Worm (Caenorhabditis elegans): Measurements from ENCODE around the gene T19B10.2.

The T19B10.2 gene

ce11 chrV:11241580-11241979 lies 20.5 kb downstream of the T19B10.2 start, which contains the start of gene pgap-1:
TSS of gene pgap-1 (plus strand) at chrV:11241880.
- no peak for TF ChIP-seq tbx-8 (GFP tag; optimal IDR thresholded peaks at IDR 0.05)
- no peak for TF ChIP-seq nhr-12 (tag; optimal IDR thresholded peaks at IDR 0.05)
- TF ChIP-seq lin-13 (tag; optimal IDR thresholded peaks at IDR 0.05): no peak
- no peak for TF ChIP-seq pha-4 (tag; optimal IDR thresholded peaks at IDR 0.05)
- TF ChIP-seq unc-120 (tag; optimal IDR thresholded peaks at IDR 0.05; ENCODE audit: poor library complexity, severe bottlenecking): no peak
- TF ChIP-seq ceh-83 (GFP tag; optimal IDR thresholded peaks at IDR 0.05): no peak
- no peak for TF ChIP-seq cnd-1 (tag; optimal IDR thresholded peaks at IDR 0.05)
- TF ChIP-seq elt-3 (tag; optimal IDR thresholded peaks at IDR 0.05): no peak
- TF ChIP-seq nhr-2 (tag; optimal IDR thresholded peaks at IDR 0.05): no peak
- TF ChIP-seq unc-62 (GFP tag; optimal IDR thresholded peaks at IDR 0.05): no peak
- TF ChIP-seq ceh-43 (GFP tag; optimal IDR thresholded peaks at IDR 0.05): no peak
- no peak for TF ChIP-seq flh-1 (GFP tag; optimal IDR thresholded peaks at IDR 0.05)
- no peak for TF ChIP-seq drap-1 (GFP tag; optimal IDR thresholded peaks at IDR 0.05)
- no peak for TF ChIP-seq hlh-1 (tag; optimal IDR thresholded peaks at IDR 0.05)

- TF ChIP-seq M03D4.4 (tag; optimal IDR thresholded peaks at IDR 0.05): no peak
- TF ChIP-seq ceh-43 (GFP tag; optimal IDR thresholded peaks at IDR 0.05): no peak
- TF ChIP-seq ham-2 (GFP tag; optimal IDR thresholded peaks at IDR 0.05): no peak
Observed at ce11 chrV:11244539-11244938, 23.4 kb downstream of the T19B10.2 start, which contains the start of gene mxl-1. TSS of gene mxl-1 (plus strand) at chrV:11244839.

DNA sequence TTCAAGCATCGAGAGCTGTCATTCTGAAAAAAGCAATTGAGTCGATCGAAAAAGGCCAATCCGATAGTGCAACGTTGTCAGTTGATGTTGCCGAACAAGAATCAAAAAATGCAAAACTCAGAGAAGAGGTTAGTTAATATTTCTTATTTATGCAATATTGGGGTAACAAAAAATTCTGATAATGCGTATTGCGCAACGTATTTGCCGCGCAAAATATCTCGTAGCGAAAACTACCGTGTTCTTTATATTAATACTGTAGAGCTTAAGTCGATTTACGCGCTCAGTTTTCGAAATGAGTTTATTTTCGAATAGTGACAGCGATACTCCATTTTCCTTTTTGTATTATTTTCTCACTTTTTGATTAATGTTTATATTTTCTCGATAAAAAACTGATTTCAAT lies 23.9 kb downstream of the T19B10.2 start:
- TF ChIP-seq zip-8 (tag; optimal IDR thresholded peaks at IDR 0.05): peak; percentile 59
- TF ChIP-seq snpc-4 (tag; optimal IDR thresholded peaks at IDR 0.05): no peak

ce11 chrV:11247846-11248245 lies 26.7 kb downstream of the T19B10.2 start, which contains the start of gene mam-4:
TSS of gene mam-4 (plus strand) at chrV:11248146.
- no peak for TF ChIP-seq nhr-2 (tag; optimal IDR thresholded peaks at IDR 0.05)
- no peak for TF ChIP-seq mls-2 (tag; optimal IDR thresholded peaks at IDR 0.05)
- TF ChIP-seq M03D4.4 (tag; optimal IDR thresholded peaks at IDR 0.05): no peak
- TF ChIP-seq nhr-76 (tag; optimal IDR thresholded peaks at IDR 0.05): no peak
- TF ChIP-seq lin-13 (tag; optimal IDR thresholded peaks at IDR 0.05): no peak
- TF ChIP-seq ces-1 (GFP tag; optimal IDR thresholded peaks at IDR 0.05): no peak
- TF ChIP-seq mep-1 (tag; optimal IDR thresholded peaks at IDR 0.05): no peak
- TF ChIP-seq nhr-237 (tag; optimal IDR thresholded peaks at IDR 0.05): no peak
- no peak for TF ChIP-seq sem-2 (GFP tag; optimal IDR thresholded peaks at IDR 0.05)
- no peak for TF ChIP-seq pha-4 (tag; optimal IDR thresholded peaks at IDR 0.05)
- TF ChIP-seq unc-120 (tag; optimal IDR thresholded peaks at IDR 0.05; ENCODE audit: poor library complexity, severe bottlenecking): no peak
- no peak for TF ChIP-seq unc-39 (tag; optimal IDR thresholded peaks at IDR 0.05)
- TF ChIP-seq unc-62 (GFP tag; optimal IDR thresholded peaks at IDR 0.05): no peak
- TF ChIP-seq blmp-1 (tag; optimal IDR thresholded peaks at IDR 0.05): no peak
- no peak for TF ChIP-seq ham-2 (GFP tag; optimal IDR thresholded peaks at IDR 0.05)
- TF ChIP-seq ztf-11 (tag; optimal IDR thresholded peaks at IDR 0.05): no peak
- TF ChIP-seq zip-8 (tag; optimal IDR thresholded peaks at IDR 0.05): no peak
- no peak for TF ChIP-seq lin-32 (GFP tag; optimal IDR thresholded peaks at IDR 0.05)

- TF ChIP-seq elt-1 (tag; optimal IDR thresholded peaks at IDR 0.05; ENCODE audit: borderline replicate concordance, insufficient read depth) (no peak), pha-4 (tag; optimal IDR thresholded peaks at IDR 0.05) (no peak), unc-39 (tag; optimal IDR thresholded peaks at IDR 0.05) (no peak), flh-1 (GFP tag; optimal IDR thresholded peaks at IDR 0.05) (no peak), ham-2 (GFP tag; optimal IDR thresholded peaks at IDR 0.05) (no peak), mls-2 (tag; optimal IDR thresholded peaks at IDR 0.05) (no peak), nhr-28 (tag; optimal IDR thresholded peaks at IDR 0.05) (no peak), lin-13 (tag; optimal IDR thresholded peaks at IDR 0.05) (no peak), mep-1 (tag; optimal IDR thresholded peaks at IDR 0.05) (no peak), unc-62 (GFP tag; optimal IDR thresholded peaks at IDR 0.05) (no peak), lsy-2 (tag; optimal IDR thresholded peaks at IDR 0.05) (no peak), drap-1 (GFP tag; optimal IDR thresholded peaks at IDR 0.05) (no peak), hlh-1 (tag; optimal IDR thresholded peaks at IDR 0.05) (no peak), ces-1 (GFP tag; optimal IDR thresholded peaks at IDR 0.05) (no peak)
Observed at ce11 chrV:11250735-11251134, 29.6 kb downstream of the T19B10.2 start, which contains the start of gene T19B10.12. TSS of gene T19B10.12 (plus strand) at chrV:11251035.

All from whole organism, mixed stage, embryonic.